Worm (Caenorhabditis elegans) whole organism, young adult: ENCODE measurements around the gene sre-52.

Experiments
- B0019.2 ChIP-seq: fragments of 200-800 bp; sonication (Bioruptor generic); conservative IDR thresholded peaks from 2 replicates; pipeline ENCODE4 v1.3.6; 2022; ENCODE audit warnings: missing genetic modification reagents, missing genetic modification characterization, missing compliant biosample characterization
- B0336.3 ChIP-seq: fragments of 200-800 bp; sonication (Bioruptor generic); IDR thresholded peaks from 2 replicates; pipeline ENCODE4 v1.3.6; 2022; ENCODE audit warnings: missing genetic modification characterization, missing compliant biosample characterization
- C06A6.2 ChIP-seq: fragments of 200-800 bp; sonication (Bioruptor generic); conservative IDR thresholded peaks from 2 replicates; pipeline ENCODE4 v1.3.6; 2022; ENCODE audit warnings: missing genetic modification characterization, missing compliant biosample characterization
- F33H1.4 ChIP-seq: fragments of 200-800 bp; sonication (Bioruptor generic); IDR thresholded peaks from 2 replicates; pipeline ENCODE4 v1.3.6; 2022; ENCODE audit warnings: missing genetic modification reagents, missing genetic modification characterization, missing compliant biosample characterization
- F39B2.1 ChIP-seq: fragments of 200-800 bp; sonication (Bioruptor generic); IDR thresholded peaks from 2 replicates; pipeline ENCODE4 v1.3.6; 2022; ENCODE audit warnings: missing genetic modification reagents, missing genetic modification characterization, missing compliant biosample characterization
- F57A8.1 ChIP-seq: fragments of 200-800 bp; sonication (Bioruptor generic); optimal IDR thresholded peaks from 2 replicates; lab custom pipeline; 2018; ENCODE audit warnings: mild to moderate bottlenecking, missing genetic modification characterization, moderate library complexity, missing compliant biosample characterization
- K11D2.4 ChIP-seq: fragments of 200-800 bp; sonication (Bioruptor generic); IDR thresholded peaks from 2 replicates; pipeline ENCODE4 v1.3.6; 2022; ENCODE audit warnings: missing genetic modification reagents, missing genetic modification characterization, missing compliant biosample characterization
- Y53G8AR.9 ChIP-seq: fragments of 200-800 bp; sonication (Bioruptor generic); conservative IDR thresholded peaks from 2 replicates; pipeline ENCODE4 v1.3.6; 2022; ENCODE audit warnings: missing genetic modification reagents, missing genetic modification characterization, missing compliant biosample characterization
- Y56A3A.18 ChIP-seq: fragments of 200-800 bp; sonication (Bioruptor generic); IDR thresholded peaks from 2 replicates; pipeline ENCODE4 v1.3.6; 2022; ENCODE audit warnings: missing genetic modification reagents, missing genetic modification characterization, missing compliant biosample characterization
- Y79H2A.3 ChIP-seq: fragments of 200-800 bp; sonication (Bioruptor generic); conservative IDR thresholded peaks from 2 replicates; pipeline ENCODE4 v1.3.6; 2022; ENCODE audit warnings: missing genetic modification reagents, missing genetic modification characterization, missing compliant biosample characterization
- attf-5 ChIP-seq: fragments of 200-800 bp; sonication (Bioruptor generic); optimal IDR thresholded peaks from 2 replicates; lab custom pipeline; 2018; ENCODE audit warnings: mild to moderate bottlenecking, missing genetic modification characterization, missing compliant biosample characterization
- cebp-1 ChIP-seq, 2 experiments: fragments of 200-800 bp in 1 of 2; sonication (Bioruptor generic) in 1 of 2; sonication (generic microtip) in 1 of 2; IDR thresholded peaks in 1 of 2; optimal IDR thresholded peaks in 1 of 2; 2 replicates each; pipeline versions ENCODE4 v1.3.6 to Lab custom; 2017 to 2022; ENCODE audit warnings: missing compliant biosample characterization in 2 of 2, missing genetic modification characterization in 2 of 2, mild to moderate bottlenecking in 1 of 2, missing genetic modification reagents in 1 of 2, moderate library complexity in 1 of 2
- ceh-27 ChIP-seq: fragments of 200-800 bp; sonication (Bioruptor generic); optimal IDR thresholded peaks from 2 replicates; lab custom pipeline; 2018; ENCODE audit warnings: mild to moderate bottlenecking, missing genetic modification characterization, moderate library complexity, missing compliant biosample characterization
- dox-1 ChIP-seq: fragments of 200-800 bp; sonication (Bioruptor generic); IDR thresholded peaks from 2 replicates; pipeline ENCODE4 v1.3.6; 2022; ENCODE audit warnings: missing genetic modification reagents, missing genetic modification characterization, missing compliant biosample characterization
- dpff-1 ChIP-seq: sonication (generic microtip); optimal IDR thresholded peaks from 2 replicates; lab custom pipeline; 2017; ENCODE audit warnings: mild to moderate bottlenecking, missing genetic modification characterization, missing compliant biosample characterization
- dpl-1 ChIP-seq: fragments of 150-350 bp; optimal IDR thresholded peaks from 2 replicates; lab custom pipeline; 2014; ENCODE audit warnings: missing biosample characterization, missing genetic modification reagents, missing genetic modification characterization
- efl-1 ChIP-seq: fragments of 150-350 bp; optimal IDR thresholded peaks from 2 replicates; lab custom pipeline; 2014; ENCODE audit warnings: missing biosample characterization, missing genetic modification reagents, missing genetic modification characterization
- egl-44 ChIP-seq: fragments of 200-800 bp; sonication (Bioruptor generic); IDR thresholded peaks from 2 replicates; pipeline ENCODE4 v1.3.6; 2022; ENCODE audit warnings: missing genetic modification reagents, missing genetic modification characterization, missing compliant biosample characterization
- ekl-4 ChIP-seq: fragments of 200-800 bp; sonication (Bioruptor generic); IDR thresholded peaks from 2 replicates; pipeline ENCODE4 v1.3.6; 2022; ENCODE audit warnings: missing genetic modification reagents, missing genetic modification characterization, missing compliant biosample characterization
- ets-4 ChIP-seq: fragments of 200-800 bp; sonication (Bioruptor generic); optimal IDR thresholded peaks from 2 replicates; lab custom pipeline; 2018; ENCODE audit warnings: mild to moderate bottlenecking, missing genetic modification characterization, missing compliant biosample characterization
- gei-17 ChIP-seq: fragments of 200-800 bp; sonication (Bioruptor generic); optimal IDR thresholded peaks from 2 replicates; lab custom pipeline; 2018; ENCODE audit warnings: mild to moderate bottlenecking, missing genetic modification characterization, missing compliant biosample characterization
- him-1 ChIP-seq: sonication (generic microtip); optimal IDR thresholded peaks from 2 replicates; lab custom pipeline; 2016; ENCODE audit warnings: missing genotype, missing genetic modification reagents, missing genetic modification characterization, missing compliant biosample characterization
- hmg-1.2 ChIP-seq: fragments of 200-800 bp; sonication (Bioruptor generic); IDR thresholded peaks from 2 replicates; pipeline ENCODE4 v1.3.6; 2022; ENCODE audit warnings: missing genetic modification reagents, missing genetic modification characterization, missing compliant biosample characterization
- hsf-1 ChIP-seq: fragments of 200-800 bp; sonication (Bioruptor generic); IDR thresholded peaks from 2 replicates; pipeline ENCODE4 v1.3.6; 2022; ENCODE audit warnings: missing genetic modification reagents, missing genetic modification characterization, missing compliant biosample characterization
- let-526 ChIP-seq: fragments of 200-800 bp; sonication (Bioruptor generic); IDR thresholded peaks from 2 replicates; pipeline ENCODE4 v1.3.6; 2022; ENCODE audit warnings: missing genetic modification reagents, missing genetic modification characterization, missing compliant biosample characterization
- let-607 ChIP-seq, 2 experiments: fragments of 200-800 bp in 1 of 2; sonication (Bioruptor generic) in 1 of 2; sonication (generic microtip) in 1 of 2; optimal IDR thresholded peaks; 2 replicates each; lab custom pipeline; 2016 to 2018; ENCODE audit warnings: mild to moderate bottlenecking in 2 of 2, missing compliant biosample characterization in 2 of 2, missing genetic modification characterization in 2 of 2, moderate library complexity in 2 of 2, missing genotype in 1 of 2
- lin-40 ChIP-seq: sonication (generic microtip); optimal IDR thresholded peaks from 2 replicates; lab custom pipeline; 2016; ENCODE audit warnings: missing genetic modification characterization, mild to moderate bottlenecking, missing compliant biosample characterization, missing genotype, missing genetic modification reagents
- madf-3 ChIP-seq: fragments of 200-800 bp; sonication (Bioruptor generic); IDR thresholded peaks from 2 replicates; pipeline ENCODE4 v1.3.6; 2022; ENCODE audit warnings: missing genetic modification reagents, missing genetic modification characterization, missing compliant biosample characterization
- mcd-1 ChIP-seq: fragments of 200-800 bp; sonication (Bioruptor generic); IDR thresholded peaks from 2 replicates; pipeline ENCODE4 v1.3.6; 2022; ENCODE audit warnings: missing genetic modification reagents, missing genetic modification characterization, missing compliant biosample characterization
- nhr-80 ChIP-seq: sonication (generic microtip); optimal IDR thresholded peaks from 2 replicates; lab custom pipeline; 2016; ENCODE audit warnings: missing genetic modification characterization, missing compliant biosample characterization
- rpc-1 ChIP-seq, 2 experiments: fragments of 150-350 bp in 1 of 2; sonication (generic microtip) in 1 of 2; optimal IDR thresholded peaks; 2 replicates each; lab custom pipeline; 2014 to 2018; ENCODE audit warnings: missing biosample characterization in 1 of 2, missing genetic modification characterization in 1 of 2, missing genetic modification reagents in 1 of 2, missing genotype in 1 of 2
- snpc-1.3 ChIP-seq: sonication (generic microtip); optimal IDR thresholded peaks from 2 replicates; lab custom pipeline; 2017; ENCODE audit warnings: missing genetic modification characterization, mild to moderate bottlenecking, missing compliant biosample characterization, antibody characterized with exemption, moderate library complexity, missing genotype, missing genetic modification reagents; ENCODE audit not compliant: insufficient read depth
- snpc-3.4 ChIP-seq: sonication (generic microtip); optimal IDR thresholded peaks from 2 replicates; lab custom pipeline; 2017; ENCODE audit warnings: missing genetic modification characterization, mild to moderate bottlenecking, missing compliant biosample characterization, antibody characterized with exemption, moderate library complexity, missing genotype, missing genetic modification reagents
- tlf-1 ChIP-seq: fragments of 200-800 bp; sonication (Bioruptor generic); optimal IDR thresholded peaks from 2 replicates; lab custom pipeline; 2018; ENCODE audit warnings: mild to moderate bottlenecking, missing genetic modification characterization, missing compliant biosample characterization
- unc-62 ChIP-seq: fragments of 150-350 bp; optimal IDR thresholded peaks from 2 replicates; lab custom pipeline; 2014; ENCODE audit warnings: missing biosample characterization, missing genetic modification reagents, missing genetic modification characterization
- xnd-1 ChIP-seq: sonication (generic microtip); optimal IDR thresholded peaks from 2 replicates; lab custom pipeline; 2016; ENCODE audit warnings: missing genotype, missing genetic modification reagents, missing genetic modification characterization, missing compliant biosample characterization
- zfh-2 ChIP-seq: fragments of 200-800 bp; sonication (Bioruptor generic); conservative IDR thresholded peaks from 2 replicates; pipeline ENCODE4 v1.3.6; 2022; ENCODE audit warnings: missing genetic modification reagents, missing genetic modification characterization, missing compliant biosample characterization
- ztf-18 ChIP-seq: sonication (generic microtip); optimal IDR thresholded peaks from 2 replicates; lab custom pipeline; 2016; ENCODE audit warnings: missing genotype, mild to moderate bottlenecking, missing genetic modification characterization, missing compliant biosample characterization
- ztf-28 ChIP-seq: fragments of 200-800 bp; sonication (Bioruptor generic); IDR thresholded peaks from 2 replicates; pipeline ENCODE4 v1.3.6; 2022; ENCODE audit warnings: missing genetic modification reagents, missing genetic modification characterization, missing compliant biosample characterization

Gene sre-52

DNA sequence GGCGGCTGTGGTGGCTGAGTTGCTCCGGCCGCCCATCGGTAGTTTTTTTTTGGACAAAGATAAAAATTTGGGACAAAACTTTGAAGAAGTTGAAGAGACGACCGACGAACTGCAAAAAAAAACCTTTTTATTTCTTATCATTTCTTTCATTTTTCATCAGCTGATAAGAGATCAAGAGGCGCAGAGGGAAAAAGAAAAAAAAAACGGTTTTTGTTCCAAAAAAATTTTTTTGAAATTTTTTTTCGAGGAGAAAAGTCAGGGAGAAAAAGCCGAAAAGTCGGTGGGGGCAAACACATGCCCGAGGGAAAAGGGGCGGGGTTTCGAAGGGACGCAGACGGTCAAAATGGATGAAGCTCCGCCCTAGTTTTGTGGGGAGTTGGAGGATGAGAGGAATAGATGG, 16.6 kb downstream of the sre-52 start, which contains the start of gene ras-1:
TSS of gene ras-1 (minus strand) at position 129 of the 400 bp plus-strand sequence.
- no peak for TF ChIP-seq tlf-1 (GFP tag; lab: Kevin White, UChicago)
- TF ChIP-seq ztf-28 = no peak
- TF ChIP-seq snpc-1.3 = no peak
- TF ChIP-seq ets-4 = no peak
- no peak for TF ChIP-seq snpc-3.4 (tag; lab: Kevin White, UChicago)
- TF ChIP-seq F39B2.1 (GFP tag; lab: Robert Waterston, UW) = no peak
- no peak for TF ChIP-seq cebp-1 (GFP tag; IDR thresholded peaks at IDR 0.05; lab: Robert Waterston, UW)
- TF ChIP-seq cebp-1 (tag; optimal IDR thresholded peaks at IDR 0.05; lab: Kevin White, UChicago) = peak; percentile 27
- no peak for TF ChIP-seq hsf-1
- no peak for TF ChIP-seq egl-44 (GFP tag; lab: Robert Waterston, UW)
- TF ChIP-seq nhr-80 (tag; lab: Kevin White, UChicago) = peak; percentile 64
- TF ChIP-seq ceh-27 (GFP tag; lab: Kevin White, UChicago) = no peak
- peak; percentile 74 for TF ChIP-seq K11D2.4 (GFP tag; lab: Robert Waterston, UW)
- TF ChIP-seq F57A8.1 (GFP tag; lab: Kevin White, UChicago) = no peak
- TF ChIP-seq B0336.3 = no peak
- TF ChIP-seq gei-17 = no peak
- TF ChIP-seq xnd-1 (tag; lab: Kevin White, UChicago) = no peak
- peak; percentile 70 for TF ChIP-seq zfh-2 (GFP tag; lab: Robert Waterston, UW)
- TF ChIP-seq rpc-1 (optimal IDR thresholded peaks at IDR 0.05; lab: Kevin White, UChicago) = no peak
- no peak for TF ChIP-seq rpc-1 (tag; optimal IDR thresholded peaks at IDR 0.05; lab: Kevin White, UChicago)
- no peak for TF ChIP-seq efl-1 (GFP tag; lab: Kevin White, UChicago)
- peak; percentile 38 for TF ChIP-seq attf-5 (GFP tag; lab: Kevin White, UChicago)
- no peak for TF ChIP-seq ztf-18 (tag; lab: Kevin White, UChicago)
- TF ChIP-seq let-526 (GFP tag; lab: Robert Waterston, UW) = no peak
- peak; percentile 27 for TF ChIP-seq lin-40 (tag; lab: Kevin White, UChicago)
- TF ChIP-seq dpl-1 = no peak
- TF ChIP-seq ekl-4 (GFP tag; lab: Robert Waterston, UW) = no peak
- TF ChIP-seq him-1 = no peak
- 0 out of 2 replicates have a peak, but pooled peaks have one; percentile 33 for TF ChIP-seq dox-1 (GFP tag; lab: Robert Waterston, UW)
- peak in 1 of 2 experiments; percentile 39 for TF ChIP-seq let-607 (tag; optimal IDR thresholded peaks at IDR 0.05; lab: Kevin White, UChicago)
- TF ChIP-seq Y56A3A.18 (GFP tag; lab: Robert Waterston, UW) = no peak
- peak; percentile 24; the same call in 1 of the 2 replicates for TF ChIP-seq hmg-1.2 (GFP tag; lab: Robert Waterston, UW)
- TF ChIP-seq madf-3 (GFP tag; lab: Robert Waterston, UW) = no peak
- no peak for TF ChIP-seq C06A6.2 (GFP tag; lab: Robert Waterston, UW)
- TF ChIP-seq mcd-1 (GFP tag; lab: Robert Waterston, UW) = no peak
- no peak for TF ChIP-seq Y79H2A.3 (GFP tag; lab: Robert Waterston, UW)
- TF ChIP-seq dpff-1 (tag; lab: Kevin White, UChicago) = no peak
- TF ChIP-seq, all 124 proteins: peak for 9

DNA sequence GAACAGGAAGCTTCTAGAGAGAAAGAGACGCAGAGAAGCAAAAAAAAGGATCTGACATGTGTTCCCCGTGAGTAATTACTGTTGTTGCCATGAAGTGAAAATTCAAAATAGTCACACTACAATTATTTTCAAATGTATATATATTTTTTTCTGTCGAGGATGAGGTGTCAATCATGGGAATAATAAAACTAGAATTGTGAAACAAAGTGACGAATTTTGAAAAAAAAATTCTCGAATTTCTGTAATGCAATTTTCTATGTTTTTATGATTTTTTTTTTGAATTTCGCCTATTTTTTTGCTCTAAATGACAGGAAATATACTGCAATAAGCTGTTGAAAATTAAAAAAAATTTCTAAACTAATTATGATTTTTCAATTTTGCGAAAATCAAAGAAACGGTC, 17.6 kb downstream of the sre-52 start:
- peak; percentile 92 for TF ChIP-seq unc-62 (GFP tag; lab: Kevin White, UChicago)
- TF ChIP-seq Y53G8AR.9 (GFP tag; lab: Robert Waterston, UW) = no peak
- no peak for TF ChIP-seq B0019.2 (GFP tag; lab: Robert Waterston, UW)
- no peak for TF ChIP-seq F33H1.4 (GFP tag; lab: Robert Waterston, UW)
